Fruit fly (Drosophila melanogaster) whole organism, embryonic: ENCODE results near the gene CG32639.

Experiments used
- Abd-B ChIP-seq: fragments of 200-800 bp; sonication (Bioruptor generic); optimal IDR thresholded peaks from 2 replicates; lab custom pipeline; 2018; ENCODE audit warnings: missing biosample characterization, mild to moderate bottlenecking, missing genetic modification characterization, moderate library complexity
- Aef1 ChIP-seq: fragments of 200-800 bp; sonication (Bioruptor generic); IDR thresholded peaks from 3 replicates; pipeline ENCODE4 v1.3.6; 2022; ENCODE audit warnings: missing biosample characterization, missing genetic modification characterization
- Bteb2 ChIP-seq: fragments of 200-800 bp; sonication (Bioruptor generic); optimal IDR thresholded peaks from 2 replicates; lab custom pipeline; 2016; ENCODE audit warnings: missing biosample characterization, missing genetic modification characterization
- CG10274 ChIP-seq: fragments of 200-800 bp; sonication (Bioruptor generic); optimal IDR thresholded peaks from 3 replicates; lab custom pipeline; 2017; ENCODE audit warnings: missing biosample characterization, mild to moderate bottlenecking, missing genetic modification characterization
- CG10959 ChIP-seq: fragments of 200-800 bp; sonication (Bioruptor generic); IDR thresholded peaks from 2 replicates; pipeline ENCODE4 v1.3.6; 2022; ENCODE audit warnings: missing biosample characterization, missing genetic modification characterization
- CG12236 ChIP-seq: fragments of 200-800 bp; sonication (Bioruptor generic); optimal IDR thresholded peaks from 2 replicates; lab custom pipeline; 2016; ENCODE audit warnings: missing biosample characterization, missing genetic modification characterization
- CG12391 ChIP-seq: fragments of 200-800 bp; sonication (Bioruptor generic); optimal IDR thresholded peaks from 3 replicates; lab custom pipeline; 2018; ENCODE audit warnings: missing biosample characterization, mild to moderate bottlenecking, missing genetic modification characterization, moderate library complexity
- CG13624 ChIP-seq: fragments of 200-800 bp; sonication (Bioruptor generic); optimal IDR thresholded peaks from 2 replicates; lab custom pipeline; 2016; ENCODE audit warnings: missing biosample characterization, missing genetic modification characterization
- CG13894 ChIP-seq: fragments of 200-800 bp; sonication (Bioruptor generic); optimal IDR thresholded peaks from 3 replicates; lab custom pipeline; 2018; ENCODE audit warnings: missing biosample characterization, mild to moderate bottlenecking, missing genetic modification characterization, moderate library complexity
- CG16779 ChIP-seq: fragments of 200-800 bp; sonication (Bioruptor generic); IDR thresholded peaks from 2 replicates; pipeline ENCODE4 v1.3.6; 2022; ENCODE audit warnings: missing biosample characterization, missing genetic modification characterization
- CG17359 ChIP-seq: fragments of 200-800 bp; sonication (Bioruptor generic); optimal IDR thresholded peaks from 3 replicates; lab custom pipeline; 2018; ENCODE audit warnings: missing biosample characterization, mild to moderate bottlenecking, missing genetic modification characterization, moderate library complexity
- CG17361 ChIP-seq: fragments of 200-800 bp; sonication (Bioruptor generic); IDR thresholded peaks from 3 replicates; pipeline ENCODE4 v1.3.6; 2022; ENCODE audit warnings: missing biosample characterization, missing genetic modification characterization
- CG17829 ChIP-seq: fragments of 200-800 bp; optimal IDR thresholded peaks from 2 replicates; lab custom pipeline; 2019; ENCODE audit warnings: missing biosample characterization, mild to moderate bottlenecking, missing genetic modification characterization, moderate library complexity
- CG1832 ChIP-seq: fragments of 200-800 bp; sonication (Bioruptor generic); optimal IDR thresholded peaks from 2 replicates; lab custom pipeline; 2017; ENCODE audit warnings: missing biosample characterization, mild to moderate bottlenecking, missing genetic modification characterization, inconsistent platforms
- CG2889 ChIP-seq: fragments of 200-800 bp; sonication (Bioruptor generic); IDR thresholded peaks from 3 replicates; pipeline ENCODE4 v1.3.6; 2022; ENCODE audit warnings: missing biosample characterization, missing genetic modification characterization
- CG30431 ChIP-seq: fragments of 200-800 bp; sonication (Bioruptor generic); optimal IDR thresholded peaks from 2 replicates; lab custom pipeline; 2017; ENCODE audit warnings: missing biosample characterization, missing genetic modification characterization
- CG31224 ChIP-seq: fragments of 200-800 bp; sonication (Bioruptor generic); IDR thresholded peaks from 2 replicates; pipeline ENCODE4 v1.3.6; 2022; ENCODE audit warnings: missing biosample characterization, missing genetic modification characterization
- CG3838 ChIP-seq: fragments of 200-800 bp; sonication (Bioruptor generic); optimal IDR thresholded peaks from 3 replicates; lab custom pipeline; 2016; ENCODE audit warnings: missing biosample characterization, missing genetic modification characterization
- CG4707 ChIP-seq: fragments of 200-800 bp; sonication (Bioruptor generic); optimal IDR thresholded peaks from 2 replicates; lab custom pipeline; 2018; ENCODE audit warnings: missing biosample characterization, mild to moderate bottlenecking, missing genetic modification characterization, moderate library complexity
- CG6272 ChIP-seq: fragments of 200-800 bp; sonication (Bioruptor generic); IDR thresholded peaks from 2 replicates; pipeline ENCODE4 v1.3.6; 2022; ENCODE audit warnings: missing biosample characterization, missing genetic modification characterization
- CG6854 ChIP-seq: fragments of 200-800 bp; sonication (Bioruptor generic); optimal IDR thresholded peaks from 3 replicates; lab custom pipeline; 2017; ENCODE audit warnings: missing biosample characterization, mild to moderate bottlenecking, missing genetic modification characterization
- CG7839 ChIP-seq: fragments of 200-800 bp; sonication (Bioruptor generic); optimal IDR thresholded peaks from 3 replicates; lab custom pipeline; 2018; ENCODE audit warnings: missing biosample characterization, mild to moderate bottlenecking, missing genetic modification characterization, moderate library complexity
- CG8924 ChIP-seq: fragments of 200-800 bp; optimal IDR thresholded peaks from 3 replicates; lab custom pipeline; 2019; ENCODE audit warnings: missing biosample characterization, mild to moderate bottlenecking, missing genetic modification characterization, moderate library complexity
- CG9817 ChIP-seq: fragments of 200-800 bp; sonication (Bioruptor generic); optimal IDR thresholded peaks from 2 replicates; lab custom pipeline; 2018; ENCODE audit warnings: missing biosample characterization, mild to moderate bottlenecking, missing genetic modification characterization, moderate library complexity
- D19A ChIP-seq: fragments of 200-800 bp; optimal IDR thresholded peaks from 3 replicates; lab custom pipeline; 2019; ENCODE audit warnings: missing biosample characterization, mild to moderate bottlenecking, missing genetic modification characterization, moderate library complexity
- Dref ChIP-seq: fragments of 200-800 bp; sonication (Bioruptor generic); IDR thresholded peaks from 2 replicates; pipeline ENCODE4 v1.3.6; 2022; ENCODE audit warnings: missing biosample characterization, missing genetic modification characterization
- Gug ChIP-seq: fragments of 200-800 bp; sonication (Bioruptor generic); IDR thresholded peaks from 4 replicates; pipeline ENCODE4 v1.3.6; 2022; ENCODE audit warnings: missing biosample characterization, missing genetic modification characterization
- Lpt ChIP-seq: fragments of >200 bp; optimal IDR thresholded peaks from 2 replicates; lab custom pipeline; 2018; ENCODE audit warnings: missing biosample characterization, missing genetic modification characterization
- Ravus ChIP-seq: fragments of 200-800 bp; sonication (Bioruptor generic); IDR thresholded peaks from 2 replicates; pipeline ENCODE4 v1.3.6; 2022; ENCODE audit warnings: missing biosample characterization, missing genetic modification characterization
- Sin3A ChIP-seq: fragments of >200 bp; optimal IDR thresholded peaks from 2 replicates; lab custom pipeline; 2018
- bsh ChIP-seq, 2 experiments: fragments of 200-800 bp; sonication (Bioruptor generic); optimal IDR thresholded peaks; 2 replicates each; lab custom pipeline; 2017 to 2018; ENCODE audit warnings: mild to moderate bottlenecking in 2 of 2, missing biosample characterization in 2 of 2, missing genetic modification characterization in 2 of 2, moderate library complexity in 1 of 2
- ci ChIP-seq: fragments of 200-800 bp; sonication (Bioruptor generic); IDR thresholded peaks from 3 replicates; pipeline ENCODE4 v1.3.6; 2022; ENCODE audit warnings: missing biosample characterization, missing genetic modification characterization
- croc ChIP-seq: fragments of 200-800 bp; sonication (Bioruptor generic); conservative IDR thresholded peaks from 3 replicates; pipeline ENCODE4 v1.3.6; 2022; ENCODE audit warnings: missing biosample characterization, missing genetic modification characterization
- emc ChIP-seq: fragments of 200-800 bp; sonication (Bioruptor generic); optimal IDR thresholded peaks from 2 replicates; lab custom pipeline; 2016; ENCODE audit warnings: missing biosample characterization, missing genetic modification characterization
- esg ChIP-seq: fragments of 200-800 bp; sonication (Bioruptor generic); conservative IDR thresholded peaks from 2 replicates; pipeline ENCODE4 v1.3.6; 2022; ENCODE audit warnings: missing biosample characterization, missing genetic modification characterization
- fd96Cb ChIP-seq: fragments of 200-800 bp; sonication (Bioruptor generic); optimal IDR thresholded peaks from 2 replicates; lab custom pipeline; 2018; ENCODE audit warnings: missing biosample characterization, mild to moderate bottlenecking, missing genetic modification characterization, moderate library complexity
- grau ChIP-seq: fragments of 200-800 bp; optimal IDR thresholded peaks from 3 replicates; lab custom pipeline; 2019; ENCODE audit warnings: missing biosample characterization, mild to moderate bottlenecking, missing genetic modification characterization, moderate library complexity
- gt ChIP-seq: fragments of 200-800 bp; sonication (Bioruptor generic); IDR thresholded peaks from 2 replicates; pipeline ENCODE4 v1.3.6; 2022; ENCODE audit warnings: missing biosample characterization, missing genetic modification characterization
- ken ChIP-seq: fragments of 200-800 bp; sonication (Bioruptor generic); IDR thresholded peaks from 3 replicates; pipeline ENCODE4 v1.3.6; 2022; ENCODE audit warnings: missing biosample characterization, missing genetic modification characterization
- mld ChIP-seq: fragments of 200-800 bp; sonication (Bioruptor generic); IDR thresholded peaks from 3 replicates; pipeline ENCODE4 v1.3.6; 2022; ENCODE audit warnings: missing biosample characterization, missing genetic modification characterization; ENCODE audit not compliant: partially characterized antibody
- oc ChIP-seq: fragments of 200-800 bp; sonication (Bioruptor generic); optimal IDR thresholded peaks from 2 replicates; lab custom pipeline; 2018; ENCODE audit warnings: missing biosample characterization, mild to moderate bottlenecking, missing genetic modification characterization, moderate library complexity
- pzg ChIP-seq: fragments of 200-800 bp; sonication (Bioruptor generic); optimal IDR thresholded peaks from 3 replicates; lab custom pipeline; 2018; ENCODE audit warnings: missing biosample characterization, mild to moderate bottlenecking, missing genetic modification characterization, moderate library complexity
- ro ChIP-seq: fragments of 200-800 bp; sonication (Bioruptor generic); IDR thresholded peaks from 2 replicates; pipeline ENCODE4 v1.3.6; 2022; ENCODE audit warnings: missing biosample characterization, missing genetic modification characterization
- row ChIP-seq: fragments of 200-800 bp; sonication (Bioruptor generic); IDR thresholded peaks from 3 replicates; pipeline ENCODE4 v1.3.6; 2022; ENCODE audit warnings: missing biosample characterization, missing genetic modification characterization
- scrt ChIP-seq: fragments of 200-800 bp; sonication (Bioruptor generic); optimal IDR thresholded peaks from 2 replicates; lab custom pipeline; 2018; ENCODE audit warnings: missing biosample characterization, mild to moderate bottlenecking, missing genetic modification characterization, moderate library complexity
- sens ChIP-seq: fragments of 200-800 bp; sonication (Bioruptor generic); peaks from one replicate; lab custom pipeline; 2016; ENCODE audit warnings: missing biosample characterization, missing genetic modification characterization
- sima ChIP-seq: fragments of 200-800 bp; sonication (Bioruptor generic); optimal IDR thresholded peaks from 2 replicates; lab custom pipeline; 2016; ENCODE audit warnings: missing biosample characterization, missing genetic modification characterization
- slbo ChIP-seq: fragments of 200-800 bp; sonication (Bioruptor generic); IDR thresholded peaks from 2 replicates; pipeline ENCODE4 v1.3.6; 2022; ENCODE audit warnings: missing biosample characterization, missing genetic modification characterization
- so ChIP-seq: fragments of 200-800 bp; sonication (Bioruptor generic); IDR thresholded peaks from 3 replicates; pipeline ENCODE4 v1.3.6; 2022; ENCODE audit warnings: missing biosample characterization, missing genetic modification characterization
- sob ChIP-seq: fragments of 200-800 bp; sonication (Bioruptor generic); IDR thresholded peaks from 2 replicates; pipeline ENCODE4 v1.3.6; 2022; ENCODE audit warnings: missing biosample characterization, missing genetic modification characterization
- stwl ChIP-seq: fragments of 200-800 bp; sonication (Bioruptor generic); optimal IDR thresholded peaks from 3 replicates; lab custom pipeline; 2018; ENCODE audit warnings: missing biosample characterization, mild to moderate bottlenecking, missing genetic modification characterization, moderate library complexity
- unpg ChIP-seq: fragments of 200-800 bp; sonication (Bioruptor generic); optimal IDR thresholded peaks from 3 replicates; lab custom pipeline; 2018; ENCODE audit warnings: missing biosample characterization, mild to moderate bottlenecking, missing genetic modification characterization, moderate library complexity
- zen2 ChIP-seq: fragments of 200-800 bp; sonication (Bioruptor generic); IDR thresholded peaks from 3 replicates; pipeline ENCODE4 v1.3.6; 2022; ENCODE audit warnings: missing biosample characterization, missing genetic modification characterization; ENCODE audit not compliant: partially characterized antibody

CG32639 gene

dm6 chrX:13226478-13226877, 9.9 kb downstream of the CG32639 start:
- no peak for TF ChIP-seq CG3838
- TF ChIP-seq gt (GFP tag; lab: Robert Waterston, UW), result no peak
- TF ChIP-seq CG17359 (tag; lab: Kevin White, UChicago), result peak; percentile 64
- TF ChIP-seq ro (GFP tag; lab: Robert Waterston, UW), result no peak
- no peak for TF ChIP-seq CG13624 (GFP tag; lab: Kevin White, UChicago)
- TF ChIP-seq grau, result peak; percentile 49
- peak; percentile 41 for TF ChIP-seq CG7839
- no peak for TF ChIP-seq scrt (GFP tag; lab: Kevin White, UChicago)
- TF ChIP-seq oc (tag; lab: Kevin White, UChicago), result peak; percentile 9
- no peak for TF ChIP-seq CG30431
- peak; percentile 50 for TF ChIP-seq CG12391 (tag; lab: Kevin White, UChicago)
- TF ChIP-seq CG4707 (GFP tag; lab: Kevin White, UChicago), result no peak
- TF ChIP-seq Bteb2, result no peak
- no peak for TF ChIP-seq CG31224 (GFP tag; lab: Robert Waterston, UW)
- TF ChIP-seq CG1832 (GFP tag; lab: Kevin White, UChicago), result no peak
- no peak for TF ChIP-seq zen2
- TF ChIP-seq bsh (GFP tag; optimal IDR thresholded peaks at IDR 0.05; lab: Kevin White, UChicago), result peak in 1 of 2 experiments; percentile 60
- no peak for TF ChIP-seq ken
- TF ChIP-seq sob, result no peak
- TF ChIP-seq fd96Cb (tag; lab: Kevin White, UChicago), result peak; percentile 45
- no peak for TF ChIP-seq so (GFP tag; lab: Robert Waterston, UW)
- peak; percentile 53 for TF ChIP-seq unpg (GFP tag; lab: Kevin White, UChicago)
- TF ChIP-seq Sin3A (lab: Kevin White, UChicago), result no peak
- TF ChIP-seq CG8924 (tag; lab: Kevin White, UChicago), result peak; percentile 47
- TF ChIP-seq Abd-B (GFP tag; lab: Kevin White, UChicago), result peak; percentile 8
- TF ChIP-seq row, result peak; percentile 34; the same call in 1 of the 3 replicates
- no peak for TF ChIP-seq Dref (GFP tag; lab: Robert Waterston, UW)
- TF ChIP-seq CG17361 (GFP tag; lab: Robert Waterston, UW), result peak; percentile 77; the same call in 2 of the 3 replicates
- TF ChIP-seq sens, result peak; percentile 83
- no peak for TF ChIP-seq sima (GFP tag; lab: Kevin White, UChicago)
- TF ChIP-seq pzg (GFP tag; lab: Kevin White, UChicago), result no peak
- TF ChIP-seq mld (GFP tag; lab: Robert Waterston, UW), result no peak
- no peak for TF ChIP-seq CG16779 (GFP tag; lab: Robert Waterston, UW)
- TF ChIP-seq Aef1 (GFP tag; lab: Robert Waterston, UW), result no peak
- TF ChIP-seq CG17829 (tag; lab: Kevin White, UChicago), result peak; percentile 40
- no peak for TF ChIP-seq CG6854
- no peak for TF ChIP-seq croc (GFP tag; lab: Robert Waterston, UW)
- TF ChIP-seq Ravus, result no peak
- no peak for TF ChIP-seq CG6272 (GFP tag; lab: Robert Waterston, UW)
- TF ChIP-seq Gug (GFP tag; lab: Robert Waterston, UW), result no peak
- TF ChIP-seq Lpt (GFP tag; lab: Kevin White, UChicago), result no peak
- TF ChIP-seq CG10274, result no peak
- no peak for TF ChIP-seq slbo (GFP tag; lab: Robert Waterston, UW)
- TF ChIP-seq D19A, result peak; percentile 47
- TF ChIP-seq emc, result no peak
- no peak for TF ChIP-seq CG12236
- TF ChIP-seq esg (GFP tag; lab: Robert Waterston, UW), result no peak
- no peak for TF ChIP-seq CG10959 (GFP tag; lab: Robert Waterston, UW)
- TF ChIP-seq CG13894 (tag; lab: Kevin White, UChicago), result no peak
- no peak for TF ChIP-seq CG2889 (GFP tag; lab: Robert Waterston, UW)
- TF ChIP-seq CG9817 (tag; lab: Kevin White, UChicago), result no peak
- no peak for TF ChIP-seq stwl (tag; lab: Kevin White, UChicago)
- 0 out of 3 replicates have a peak, but pooled peaks have one; percentile 29 for TF ChIP-seq ci (GFP tag; lab: Robert Waterston, UW)
